Worm (Caenorhabditis elegans) whole organism, L2 larva: ENCODE data around the gene skr-10.

Experiments
- C34F6.9 ChIP-seq: fragments of 150-350 bp; optimal IDR thresholded peaks from 2 replicates; lab custom pipeline; 2014; ENCODE audit warnings: missing biosample characterization, missing genetic modification characterization
- F13H6.1 ChIP-seq: sonication (generic microtip); optimal IDR thresholded peaks from 2 replicates; lab custom pipeline; 2016; ENCODE audit warnings: missing genetic modification characterization, missing compliant biosample characterization
- R02D3.7 ChIP-seq: fragments of 150-350 bp; optimal IDR thresholded peaks from 2 replicates; lab custom pipeline; 2014; ENCODE audit warnings: missing biosample characterization, missing genetic modification characterization
- Y55F3AM.14 ChIP-seq: fragments of 200-800 bp; sonication (Bioruptor generic); optimal IDR thresholded peaks from 2 replicates; lab custom pipeline; 2018; ENCODE audit warnings: mild to moderate bottlenecking, missing genetic modification characterization, missing compliant biosample characterization
- ZK546.5 ChIP-seq: sonication (generic microtip); optimal IDR thresholded peaks from 2 replicates; lab custom pipeline; 2017; ENCODE audit warnings: missing biosample characterization, missing genetic modification characterization
- alr-1 ChIP-seq: fragments of 150-350 bp; optimal IDR thresholded peaks from 2 replicates; lab custom pipeline; 2014; ENCODE audit warnings: missing biosample characterization, missing genetic modification characterization
- aly-2 ChIP-seq: fragments of 150-350 bp; optimal IDR thresholded peaks from 2 replicates; lab custom pipeline; 2014; ENCODE audit warnings: missing biosample characterization, missing genetic modification characterization
- ama-1 ChIP-seq: fragments of 150-350 bp; optimal IDR thresholded peaks from 2 replicates; lab custom pipeline; 2018; ENCODE audit warnings: inconsistent platforms
- blmp-1 ChIP-seq: sonication (generic microtip); optimal IDR thresholded peaks from 2 replicates; lab custom pipeline; 2017; ENCODE audit warnings: missing genetic modification characterization, mild to moderate bottlenecking, missing compliant biosample characterization, antibody characterized with exemption, moderate library complexity; ENCODE audit not compliant: insufficient read depth
- ceh-82 ChIP-seq: fragments of 150-350 bp; optimal IDR thresholded peaks from 2 replicates; lab custom pipeline; 2014; ENCODE audit warnings: missing biosample characterization, missing genetic modification characterization
- crh-2 ChIP-seq: sonication (generic microtip); optimal IDR thresholded peaks from 2 replicates; lab custom pipeline; 2017; ENCODE audit warnings: missing biosample characterization, missing genetic modification characterization
- dmd-4 ChIP-seq: sonication (generic microtip); optimal IDR thresholded peaks from 2 replicates; lab custom pipeline; 2017; ENCODE audit warnings: missing biosample characterization, missing genetic modification characterization
- egl-27 ChIP-seq: sonication (generic microtip); optimal IDR thresholded peaks from 3 replicates; lab custom pipeline; 2017; ENCODE audit warnings: missing biosample characterization, missing genetic modification reagents, missing genetic modification characterization
- elt-1 ChIP-seq: fragments of 150-350 bp; optimal IDR thresholded peaks from 2 replicates; lab custom pipeline; 2014; ENCODE audit warnings: missing biosample characterization, missing genetic modification characterization
- elt-3 ChIP-seq: sonication (generic microtip); optimal IDR thresholded peaks from 2 replicates; lab custom pipeline; 2017; ENCODE audit warnings: missing biosample characterization, missing genetic modification characterization
- fos-1 ChIP-seq: fragments of 150-350 bp; optimal IDR thresholded peaks from 2 replicates; lab custom pipeline; 2014; ENCODE audit warnings: missing biosample characterization, missing genetic modification characterization
- gmeb-1 ChIP-seq: fragments of 150-350 bp; optimal IDR thresholded peaks from 2 replicates; lab custom pipeline; 2014; ENCODE audit warnings: missing biosample characterization, missing genetic modification characterization
- lin-11 ChIP-seq: fragments of 150-350 bp; sonication (generic microtip); optimal IDR thresholded peaks from 2 replicates; lab custom pipeline; 2014; ENCODE audit warnings: missing biosample characterization, missing genetic modification characterization, inconsistent platforms, mixed read lengths
- lin-13 ChIP-seq: fragments of 150-350 bp; optimal IDR thresholded peaks from 2 replicates; lab custom pipeline; 2014; ENCODE audit warnings: missing biosample characterization, missing genetic modification reagents, missing genetic modification characterization
- lin-39 ChIP-seq: fragments of 150-350 bp; optimal IDR thresholded peaks from 2 replicates; lab custom pipeline; 2014; ENCODE audit warnings: missing biosample characterization, missing genetic modification reagents, missing genetic modification characterization
- lsy-2 ChIP-seq, 2 experiments: fragments of 150-350 bp in 1 of 2; sonication (generic microtip) in 1 of 2; optimal IDR thresholded peaks; 2 replicates each; lab custom pipeline; 2014 to 2017; ENCODE audit warnings: missing biosample characterization in 2 of 2, missing genetic modification characterization in 2 of 2
- mab-5 ChIP-seq: fragments of 150-350 bp; optimal IDR thresholded peaks from 2 replicates; lab custom pipeline; 2014; ENCODE audit warnings: missing biosample characterization, missing genetic modification characterization
- nhr-10 ChIP-seq: sonication (generic microtip); optimal IDR thresholded peaks from 2 replicates; lab custom pipeline; 2017; ENCODE audit warnings: missing biosample characterization, missing genetic modification characterization
- nhr-11 ChIP-seq: fragments of 150-350 bp; optimal IDR thresholded peaks from 2 replicates; lab custom pipeline; 2014; ENCODE audit warnings: missing biosample characterization, missing genetic modification characterization
- nhr-12 ChIP-seq: fragments of 150-350 bp; optimal IDR thresholded peaks from 2 replicates; lab custom pipeline; 2014; ENCODE audit warnings: missing biosample characterization, missing genetic modification characterization
- nhr-129 ChIP-seq: fragments of 150-350 bp; optimal IDR thresholded peaks from 2 replicates; lab custom pipeline; 2014; ENCODE audit warnings: missing biosample characterization, missing genetic modification characterization
- nhr-21 ChIP-seq: fragments of 150-350 bp; optimal IDR thresholded peaks from 2 replicates; lab custom pipeline; 2014; ENCODE audit warnings: missing biosample characterization, missing genetic modification characterization
- nhr-23 ChIP-seq: fragments of 150-350 bp; optimal IDR thresholded peaks from 2 replicates; lab custom pipeline; 2014; ENCODE audit warnings: missing biosample characterization, missing genetic modification reagents, missing genetic modification characterization
- nhr-237 ChIP-seq: fragments of 150-350 bp; optimal IDR thresholded peaks from 2 replicates; lab custom pipeline; 2014; ENCODE audit warnings: missing biosample characterization, missing genetic modification characterization
- nhr-25 ChIP-seq: fragments of 150-350 bp; sonication (generic microtip); optimal IDR thresholded peaks from 3 replicates; lab custom pipeline; 2014; ENCODE audit warnings: missing biosample characterization, missing genetic modification characterization
- nhr-6 ChIP-seq: fragments of 150-350 bp; optimal IDR thresholded peaks from 2 replicates; lab custom pipeline; 2014; ENCODE audit warnings: missing biosample characterization, missing genetic modification characterization
- nhr-77 ChIP-seq: fragments of 150-350 bp; optimal IDR thresholded peaks from 2 replicates; lab custom pipeline; 2014; ENCODE audit warnings: missing biosample characterization, missing genetic modification characterization
- peb-1 ChIP-seq: fragments of 150-350 bp; optimal IDR thresholded peaks from 2 replicates; lab custom pipeline; 2014; ENCODE audit warnings: missing biosample characterization, missing genetic modification characterization
- sem-4 ChIP-seq: fragments of 150-350 bp; optimal IDR thresholded peaks from 2 replicates; lab custom pipeline; 2014; ENCODE audit warnings: missing biosample characterization, missing genetic modification reagents, missing genetic modification characterization
- sma-3 ChIP-seq: sonication (generic microtip); optimal IDR thresholded peaks from 2 replicates; lab custom pipeline; 2016; ENCODE audit warnings: missing genetic modification reagents, missing genetic modification characterization, missing compliant biosample characterization
- sma-9 ChIP-seq, 2 experiments: fragments of 150-350 bp in 1 of 2; sonication (generic microtip) in 1 of 2; optimal IDR thresholded peaks; 2 replicates each; lab custom pipeline; 2014 to 2016; ENCODE audit warnings: missing genetic modification characterization in 2 of 2, mild to moderate bottlenecking in 1 of 2, missing biosample characterization in 1 of 2, missing compliant biosample characterization in 1 of 2, missing genetic modification reagents in 1 of 2, moderate library complexity in 1 of 2
- snpc-4 ChIP-seq: fragments of 150-350 bp; optimal IDR thresholded peaks from 2 replicates; lab custom pipeline; 2014; ENCODE audit warnings: missing biosample characterization, missing genetic modification characterization
- unc-39 ChIP-seq: fragments of 150-350 bp; optimal IDR thresholded peaks from 2 replicates; lab custom pipeline; 2014; ENCODE audit warnings: missing biosample characterization, missing genetic modification characterization
- unc-55 ChIP-seq: fragments of 150-350 bp; sonication (generic microtip); optimal IDR thresholded peaks from 3 replicates; lab custom pipeline; 2014; ENCODE audit warnings: missing biosample characterization, missing genetic modification reagents, missing genetic modification characterization
- unc-62 ChIP-seq: fragments of 150-350 bp; optimal IDR thresholded peaks from 2 replicates; lab custom pipeline; 2014; ENCODE audit warnings: missing biosample characterization, missing genetic modification reagents, missing genetic modification characterization
- zag-1 ChIP-seq: fragments of 150-350 bp; optimal IDR thresholded peaks from 2 replicates; lab custom pipeline; 2014; ENCODE audit warnings: missing biosample characterization, missing genetic modification characterization
- ztf-1 ChIP-seq: fragments of 200-800 bp; sonication (Bioruptor generic); conservative IDR thresholded peaks from 2 replicates; pipeline ENCODE4 v1.3.6; 2022; ENCODE audit warnings: missing genetic modification characterization, missing compliant biosample characterization
- ztf-11 ChIP-seq: sonication (generic microtip); optimal IDR thresholded peaks from 2 replicates; lab custom pipeline; 2017; ENCODE audit warnings: missing biosample characterization, missing genetic modification characterization
- ztf-4 ChIP-seq: fragments of 150-350 bp; optimal IDR thresholded peaks from 2 replicates; lab custom pipeline; 2014; ENCODE audit warnings: missing biosample characterization, missing genetic modification characterization

The skr-10 gene

ce11 chrIV:15931833-15932232 lies 14.8 kb upstream of the skr-10 start:
- TF ChIP-seq sma-9 (GFP tag; optimal IDR thresholded peaks at IDR 0.05; lab: Kevin White, UChicago) (peak; percentile 11), sma-9 (tag; optimal IDR thresholded peaks at IDR 0.05; lab: Kevin White, UChicago) (no peak), nhr-12 (no peak), nhr-23 (tag; lab: Kevin White, UChicago) (no peak), elt-1 (tag; lab: Kevin White, UChicago) (no peak), snpc-4 (no peak), unc-55 (GFP tag; lab: Kevin White, UChicago) (peak; percentile 16), mab-5 (no peak), ZK546.5 (no peak), ztf-1 (GFP tag; lab: Robert Waterston, UW) (no peak), sma-3 (GFP tag; lab: Kevin White, UChicago) (peak; percentile 14), nhr-77 (tag; lab: Kevin White, UChicago) (no peak), R02D3.7 (tag; lab: Kevin White, UChicago) (no peak), C34F6.9 (peak; percentile 2), nhr-6 (no peak), unc-39 (tag; lab: Kevin White, UChicago) (no peak), aly-2 (tag; lab: Kevin White, UChicago) (no peak), unc-62 (GFP tag; lab: Kevin White, UChicago) (no peak), nhr-129 (peak; percentile 59), alr-1 (tag; lab: Kevin White, UChicago) (no peak), lin-11 (tag; lab: Kevin White, UChicago) (no peak), nhr-10 (tag; lab: Kevin White, UChicago) (no peak), elt-3 (no peak), nhr-237 (tag; lab: Kevin White, UChicago) (no peak), Y55F3AM.14 (GFP tag; lab: Kevin White, UChicago) (no peak), nhr-21 (tag; lab: Kevin White, UChicago) (peak; percentile 38), lin-39 (tag; lab: Kevin White, UChicago) (no peak), ztf-4 (no peak), nhr-25 (tag; lab: Kevin White, UChicago) (no peak), F13H6.1 (peak; percentile 30), lsy-2 (tag; optimal IDR thresholded peaks at IDR 0.05; lab: Kevin White, UChicago) (no peak), dmd-4 (no peak), ama-1 (lab: Kevin White, UChicago) (no peak), nhr-11 (tag; lab: Kevin White, UChicago) (no peak), crh-2 (peak; percentile 43), lin-13 (GFP tag; lab: Kevin White, UChicago) (peak; percentile 50), gmeb-1 (tag; lab: Kevin White, UChicago) (no peak), ztf-11 (no peak), egl-27 (no peak), sem-4 (tag; lab: Kevin White, UChicago) (no peak), fos-1 (tag; lab: Kevin White, UChicago) (no peak), zag-1 (tag; lab: Kevin White, UChicago) (no peak)

- TF ChIP-seq nhr-6 = no peak
- TF ChIP-seq ceh-82 (tag; lab: Kevin White, UChicago) = no peak
- TF ChIP-seq R02D3.7 (tag; lab: Kevin White, UChicago) = no peak
- no peak for TF ChIP-seq zag-1 (tag; lab: Kevin White, UChicago)
- no peak for TF ChIP-seq dmd-4
- no peak for TF ChIP-seq blmp-1 (tag; lab: Kevin White, UChicago)
- TF ChIP-seq nhr-237 (tag; lab: Kevin White, UChicago) = no peak
- no peak for TF ChIP-seq elt-1 (tag; lab: Kevin White, UChicago)
- no peak for TF ChIP-seq C34F6.9
- TF ChIP-seq mab-5 = no peak
- TF ChIP-seq crh-2 = no peak
- no peak for TF ChIP-seq nhr-129
- no peak for TF ChIP-seq ama-1 (lab: Kevin White, UChicago)
- TF ChIP-seq F13H6.1 = no peak
- no peak for TF ChIP-seq lin-13 (GFP tag; lab: Kevin White, UChicago)
- TF ChIP-seq lin-39 (tag; lab: Kevin White, UChicago) = no peak
- no peak for TF ChIP-seq nhr-25 (tag; lab: Kevin White, UChicago)
- TF ChIP-seq peb-1 (tag; lab: Kevin White, UChicago) = no peak
Measured at ce11 chrIV:15933814-15934213, 12.8 kb upstream of the skr-10 start, which contains the start of gene srv-16. Gene srv-16, minus strand, starts transcription at chrIV:15933914.
